Worm (Caenorhabditis elegans): ENCODE data around the gene hmg-11.

DNA sequence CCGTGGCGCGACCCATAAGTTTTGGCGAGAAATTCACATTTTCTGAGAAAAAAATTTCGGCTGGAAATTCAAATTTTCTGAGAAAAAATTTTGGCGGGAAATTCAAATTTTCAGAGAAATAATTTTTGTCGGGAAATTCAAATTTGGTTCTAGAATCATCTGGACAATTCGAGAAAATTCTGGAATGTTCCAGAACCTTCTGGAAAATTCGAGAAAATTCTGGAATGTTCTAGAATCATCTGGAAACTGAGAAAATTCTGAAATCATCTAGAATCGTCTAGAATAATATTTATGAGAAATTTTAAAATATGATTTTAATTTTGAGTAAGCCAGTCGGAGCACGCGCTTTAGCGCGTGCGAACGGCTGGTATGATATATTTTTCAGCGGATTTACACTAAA lies 12.0 kb downstream of the hmg-11 start:
- no peak for TF ChIP-seq nhr-179 (tag; optimal IDR thresholded peaks at IDR 0.05)
- TF ChIP-seq F37B4.10 (GFP tag; IDR thresholded peaks at IDR 0.05): no peak
- no peak for TF ChIP-seq ceh-91 (GFP tag; IDR thresholded peaks at IDR 0.05)
- no peak for TF ChIP-seq dox-1 (GFP tag; IDR thresholded peaks at IDR 0.05)
- TF ChIP-seq ama-1 (optimal IDR thresholded peaks at IDR 0.05): no peak
- TF ChIP-seq ama-1 (GFP tag; optimal IDR thresholded peaks at IDR 0.05): no peak
- TF ChIP-seq ekl-4 (GFP tag; IDR thresholded peaks at IDR 0.05): no peak
- TF ChIP-seq him-1 (tag; optimal IDR thresholded peaks at IDR 0.05): no peak
- no peak for TF ChIP-seq unc-130 (GFP tag; optimal IDR thresholded peaks at IDR 0.05)
- TF ChIP-seq F10E7.11 (tag; optimal IDR thresholded peaks at IDR 0.05): no peak
- no peak for TF ChIP-seq Y53F4B.3 (GFP tag; IDR thresholded peaks at IDR 0.05)
- no peak for TF ChIP-seq dpff-1 (tag; optimal IDR thresholded peaks at IDR 0.05)
- no peak for TF ChIP-seq egrh-3 (GFP tag; IDR thresholded peaks at IDR 0.05)
- TF ChIP-seq B0019.2 (GFP tag; conservative IDR thresholded peaks at IDR 0.05): no peak
- TF ChIP-seq C17E4.6 (GFP tag; IDR thresholded peaks at IDR 0.05): no peak

Data from whole organism, young adult.